Fruit fly (Drosophila melanogaster) whole organism, wandering third instar larva: Measurements from ENCODE around the gene CG42537.

Experiments
- Abd-B ChIP-seq: fragments of >200 bp; optimal IDR thresholded peaks from 2 replicates; lab custom pipeline; 2017; ENCODE audit warnings: missing biosample characterization, missing genetic modification characterization
- CG32264 ChIP-seq: fragments of 200-800 bp; sonication (Bioruptor generic); optimal IDR thresholded peaks from 2 replicates; lab custom pipeline; 2016; ENCODE audit warnings: missing biosample characterization, missing genetic modification characterization
- CG9705 ChIP-seq: fragments of 200-800 bp; sonication (Bioruptor generic); optimal IDR thresholded peaks from 2 replicates; lab custom pipeline; 2018; ENCODE audit warnings: missing biosample characterization, mild to moderate bottlenecking, missing genetic modification characterization
- CrebA ChIP-seq: fragments of 200-800 bp; sonication (Bioruptor generic); optimal IDR thresholded peaks from 2 replicates; lab custom pipeline; 2016; ENCODE audit warnings: missing biosample characterization, mild to moderate bottlenecking, missing genetic modification characterization, borderline replicate concordance
- Dfd ChIP-seq: fragments of >200 bp; optimal IDR thresholded peaks from 2 replicates; lab custom pipeline; 2017; ENCODE audit warnings: missing biosample characterization, missing genetic modification characterization
- Dif ChIP-seq: fragments of 200-275, 200-300 bp; sonication (Bioruptor generic); optimal IDR thresholded peaks from 2 replicates; lab custom pipeline; 2018; ENCODE audit warnings: missing biosample characterization, missing genetic modification characterization; ENCODE audit not compliant: partially characterized antibody
- GATAd ChIP-seq: sonication (Bioruptor generic); optimal IDR thresholded peaks from 2 replicates; lab custom pipeline; 2016; ENCODE audit warnings: missing biosample characterization, missing genetic modification characterization
- HLH106 ChIP-seq: fragments of 200-800 bp; optimal IDR thresholded peaks from 3 replicates; lab custom pipeline; 2019; ENCODE audit warnings: missing biosample characterization, mild to moderate bottlenecking, missing genetic modification characterization, moderate library complexity
- Hnf4 ChIP-seq: fragments of 200-800 bp; sonication (Bioruptor generic); optimal IDR thresholded peaks from 2 replicates; lab custom pipeline; 2016; ENCODE audit warnings: missing biosample characterization, mild to moderate bottlenecking, missing genetic modification characterization
- Hr78 ChIP-seq: fragments of >200 bp; optimal IDR thresholded peaks from 2 replicates; lab custom pipeline; 2017; ENCODE audit warnings: missing biosample characterization, missing genetic modification characterization
- Hr83 ChIP-seq: fragments of 200-300 bp; sonication (Bioruptor generic); optimal IDR thresholded peaks from 2 replicates; lab custom pipeline; 2016; ENCODE audit warnings: missing biosample characterization, mild to moderate bottlenecking, missing genetic modification characterization, moderate library complexity; ENCODE audit not compliant: poor library complexity, severe bottlenecking
- Jra ChIP-seq: sonication (Bioruptor generic); optimal IDR thresholded peaks from 2 replicates; lab custom pipeline; 2016; ENCODE audit warnings: missing biosample characterization, missing genetic modification characterization
- Mio ChIP-seq: sonication (Bioruptor generic); optimal IDR thresholded peaks from 2 replicates; lab custom pipeline; 2016; ENCODE audit warnings: missing biosample characterization, missing genetic modification characterization
- Myc ChIP-seq: fragments of >200 bp; optimal IDR thresholded peaks from 2 replicates; lab custom pipeline; 2017
- N ChIP-seq: fragments of >200 bp; optimal IDR thresholded peaks from 2 replicates; lab custom pipeline; 2018; ENCODE audit warnings: missing biosample characterization, missing external identifiers, missing genetic modification characterization
- OdsH ChIP-seq: fragments of 200-800 bp; sonication (Bioruptor generic); optimal IDR thresholded peaks from 2 replicates; lab custom pipeline; 2016; ENCODE audit warnings: missing biosample characterization, mild to moderate bottlenecking, missing genetic modification characterization
- Rel ChIP-seq, 2 experiments: fragments of 200-800 bp; sonication (Bioruptor generic) in 1 of 2; optimal IDR thresholded peaks; 2 replicates in 1 of 2; 3 replicates in 1 of 2; lab custom pipeline; 2016 to 2019; ENCODE audit warnings: mild to moderate bottlenecking in 2 of 2, missing biosample characterization in 2 of 2, missing genetic modification characterization in 2 of 2, moderate library complexity in 1 of 2
- Sp1 ChIP-seq: fragments of 200-800 bp; sonication (Bioruptor generic); optimal IDR thresholded peaks from 3 replicates; lab custom pipeline; 2019; ENCODE audit warnings: missing biosample characterization, mild to moderate bottlenecking, missing genetic modification characterization, moderate library complexity
- Vsx2 ChIP-seq: fragments of 200-300, 225-300 bp; sonication (Bioruptor generic); optimal IDR thresholded peaks from 2 replicates; lab custom pipeline; 2018; ENCODE audit warnings: missing biosample characterization, missing genetic modification characterization; ENCODE audit not compliant: partially characterized antibody
- br ChIP-seq: fragments of 200-800 bp; sonication (Bioruptor generic); optimal IDR thresholded peaks from 2 replicates; lab custom pipeline; 2016; ENCODE audit warnings: missing biosample characterization, missing genetic modification characterization
- brk ChIP-seq: fragments of 200-800 bp; sonication (Bioruptor generic); optimal IDR thresholded peaks from 2 replicates; lab custom pipeline; 2016; ENCODE audit warnings: missing biosample characterization, mild to moderate bottlenecking, missing genetic modification characterization
- dl ChIP-seq, 2 experiments: fragments of 175-275, 200-275 bp in 1 of 2; fragments of 200-275 bp in 1 of 2; sonication (Bioruptor generic); optimal IDR thresholded peaks; lab custom pipeline; 2018; ENCODE audit warnings: mild to moderate bottlenecking in 2 of 2, missing biosample characterization in 2 of 2, missing genetic modification characterization in 2 of 2, moderate library complexity in 2 of 2; ENCODE audit not compliant: partially characterized antibody in 2 of 2, insufficient read depth in 1 of 2
- dmrt93B ChIP-seq: fragments of 200-800 bp; sonication (Bioruptor generic); optimal IDR thresholded peaks from 2 replicates; lab custom pipeline; 2018; ENCODE audit warnings: missing biosample characterization, mild to moderate bottlenecking, missing genetic modification characterization
- dsf ChIP-seq: sonication (Bioruptor generic); optimal IDR thresholded peaks from 2 replicates; lab custom pipeline; 2016; ENCODE audit warnings: missing biosample characterization, missing genetic modification characterization, borderline replicate concordance
- ey ChIP-seq: fragments of 200-800 bp; sonication (Bioruptor generic); optimal IDR thresholded peaks from 2 replicates; lab custom pipeline; 2016; ENCODE audit warnings: missing biosample characterization, missing genetic modification characterization
- foxo ChIP-seq, 2 experiments: fragments of 200-800 bp; sonication (Bioruptor generic); optimal IDR thresholded peaks; 2 replicates in 1 of 2; 3 replicates in 1 of 2; lab custom pipeline; 2016 to 2017; ENCODE audit warnings: missing biosample characterization in 2 of 2, missing genetic modification characterization in 2 of 2
- fru ChIP-seq: fragments of 200-800 bp; sonication (Bioruptor generic); optimal IDR thresholded peaks from 3 replicates; lab custom pipeline; 2016; ENCODE audit warnings: missing biosample characterization, mild to moderate bottlenecking, missing genetic modification characterization
- h ChIP-seq: fragments of 200-800 bp; sonication (Bioruptor generic); optimal IDR thresholded peaks from 3 replicates; lab custom pipeline; 2016; ENCODE audit warnings: missing biosample characterization, mild to moderate bottlenecking, missing genetic modification characterization
- jim ChIP-seq: fragments of 175-275, 200-325 bp; sonication (Bioruptor generic); optimal IDR thresholded peaks from 2 replicates; lab custom pipeline; 2016; ENCODE audit warnings: missing biosample characterization, mild to moderate bottlenecking, missing genetic modification characterization
- lola ChIP-seq: fragments of >200 bp; optimal IDR thresholded peaks from 2 replicates; lab custom pipeline; 2017; ENCODE audit warnings: missing biosample characterization, missing genetic modification characterization
- pan ChIP-seq: fragments of >200 bp; optimal IDR thresholded peaks from 2 replicates; lab custom pipeline; 2017
- psq ChIP-seq: fragments of 200-800 bp; sonication (Bioruptor generic); optimal IDR thresholded peaks from 3 replicates; lab custom pipeline; 2017; ENCODE audit warnings: missing biosample characterization, mild to moderate bottlenecking, missing genetic modification characterization, moderate library complexity
- rgr ChIP-seq: fragments of 200-800 bp; sonication (Bioruptor generic); optimal IDR thresholded peaks from 3 replicates; lab custom pipeline; 2016; ENCODE audit warnings: missing biosample characterization, mild to moderate bottlenecking, missing genetic modification characterization
- sage ChIP-seq: fragments of 200-800 bp; sonication (Bioruptor generic); optimal IDR thresholded peaks from 2 replicates; lab custom pipeline; 2016; ENCODE audit warnings: missing biosample characterization, mild to moderate bottlenecking, missing genetic modification characterization
- sv ChIP-seq: fragments of 200-800 bp; sonication (Bioruptor generic); optimal IDR thresholded peaks from 3 replicates; lab custom pipeline; 2016; ENCODE audit warnings: missing biosample characterization, missing genetic modification characterization
- tai ChIP-seq: sonication (Bioruptor generic); optimal IDR thresholded peaks from 2 replicates; lab custom pipeline; 2016; ENCODE audit warnings: missing biosample characterization, missing genetic modification characterization
- usp ChIP-seq: fragments of >200 bp; optimal IDR thresholded peaks from 2 replicates; lab custom pipeline; 2017; ENCODE audit warnings: missing biosample characterization, missing genetic modification characterization
- woc ChIP-seq: sonication (Bioruptor generic); optimal IDR thresholded peaks from 2 replicates; lab custom pipeline; 2016; ENCODE audit warnings: missing biosample characterization, mild to moderate bottlenecking, missing genetic modification characterization

Gene CG42537

DNA sequence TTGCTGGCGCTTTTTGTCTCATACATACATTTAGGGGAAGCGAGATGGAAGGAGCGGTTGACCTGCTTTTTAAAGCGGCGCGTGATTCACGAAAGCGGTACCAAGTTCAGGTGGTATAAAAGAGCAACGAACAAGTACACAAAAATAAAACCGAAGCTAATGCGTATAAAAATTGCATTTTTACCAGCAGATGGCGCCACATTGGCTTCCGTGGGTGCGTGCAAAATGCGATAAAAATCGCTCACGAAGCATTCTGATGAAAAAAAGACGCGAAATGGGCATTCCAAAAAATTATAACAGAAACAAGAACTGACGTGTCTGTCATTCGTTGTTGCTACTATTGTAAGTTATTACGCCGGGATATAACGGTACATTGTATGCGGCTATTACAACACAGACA lies 45.5 kb downstream of the CG42537 start:
- TF ChIP-seq Hnf4 (GFP tag; lab: Kevin White, UChicago) (peak; percentile 31), ey (no peak), Rel (GFP tag; optimal IDR thresholded peaks at IDR 0.05; lab: Kevin White, UChicago) (no peak), Rel (tag; optimal IDR thresholded peaks at IDR 0.05; lab: Kevin White, UChicago) (peak; percentile 18)

DNA sequence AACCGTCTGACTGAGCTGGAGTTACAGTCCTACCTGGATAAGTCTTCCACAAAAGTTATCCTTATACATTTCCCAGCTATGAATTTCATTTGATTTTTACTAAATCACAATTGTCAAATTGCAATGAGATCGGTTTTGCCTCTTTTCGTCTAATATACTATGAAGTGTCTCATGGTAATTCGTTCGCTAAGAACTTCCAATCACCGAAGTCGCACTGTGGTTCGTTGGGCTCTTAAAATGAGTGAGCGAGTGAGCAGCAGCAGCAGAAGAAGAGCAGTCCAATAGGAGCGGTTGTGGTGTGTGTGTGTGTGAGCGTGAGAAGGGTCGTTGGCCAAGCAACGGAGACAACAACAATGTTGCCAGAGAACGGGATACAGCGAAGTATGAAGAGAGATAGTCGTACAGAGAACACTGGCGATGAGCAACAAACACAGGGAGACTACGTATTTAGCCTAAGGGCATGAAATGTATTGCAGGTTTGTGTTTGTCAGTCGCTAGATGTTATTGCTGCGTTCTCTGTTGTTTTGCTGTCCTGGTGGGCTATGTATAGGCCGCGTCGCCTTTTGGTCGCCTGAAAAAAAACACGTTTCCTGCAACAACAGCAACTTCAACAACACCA lies 46.5 kb downstream of the CG42537 start:
- TF ChIP-seq foxo (GFP tag; optimal IDR thresholded peaks at IDR 0.05; lab: Kevin White, UChicago) (peak; percentile 95 to 99), HLH106 (tag; lab: Kevin White, UChicago) (peak; percentile 98), Hr78 (no peak), Dfd (GFP tag; lab: Kevin White, UChicago) (peak; percentile 65), Hnf4 (GFP tag; lab: Kevin White, UChicago) (peak; percentile 97), pan (lab: Kevin White, UChicago) (no peak), CrebA (peak; percentile 95), Vsx2 (GFP tag; lab: Kevin White, UChicago) (no peak), N (no peak), dsf (GFP tag; lab: Kevin White, UChicago) (peak; percentile 89), Abd-B (no peak), brk (GFP tag; lab: Kevin White, UChicago) (peak; percentile 97), CG9705 (GFP tag; lab: Kevin White, UChicago) (peak; percentile 94), sv (GFP tag; lab: Kevin White, UChicago) (peak; percentile 73), tai (GFP tag; lab: Kevin White, UChicago) (peak; percentile 97), Dif (GFP tag; lab: Kevin White, UChicago) (peak; percentile 45), Myc (lab: Kevin White, UChicago) (no peak), jim (GFP tag; lab: Kevin White, UChicago) (no peak), ey (peak; percentile 99), Sp1 (GFP tag; lab: Kevin White, UChicago) (peak; percentile 97), fru (GFP tag; lab: Kevin White, UChicago) (peak; percentile 99), dmrt93B (GFP tag; lab: Kevin White, UChicago) (peak; percentile 95), psq (GFP tag; lab: Kevin White, UChicago) (peak; percentile 99), CG32264 (GFP tag; lab: Kevin White, UChicago) (peak; percentile 97), Mio (GFP tag; lab: Kevin White, UChicago) (peak; percentile 89), Jra (GFP tag; lab: Kevin White, UChicago) (peak; percentile 95), sage (GFP tag; lab: Kevin White, UChicago) (peak; percentile 96), rgr (GFP tag; lab: Kevin White, UChicago) (peak; percentile 99), GATAd (peak; percentile 66), woc (GFP tag; lab: Kevin White, UChicago) (peak; percentile 99), dl (GFP tag; optimal IDR thresholded peaks at IDR 0.05; lab: Kevin White, UChicago; ENCODE audit: insufficient read depth in 1 of 2, partially characterized antibody in 2 of 2) (peak; percentile 14 to 57), OdsH (GFP tag; lab: Kevin White, UChicago) (peak; percentile 99), br (peak; percentile 99), h (peak; percentile 99), Hr83 (GFP tag; lab: Kevin White, UChicago) (peak; percentile 24), usp (GFP tag; lab: Kevin White, UChicago) (no peak), Rel (GFP tag; optimal IDR thresholded peaks at IDR 0.05; lab: Kevin White, UChicago) (peak; percentile 94), Rel (tag; optimal IDR thresholded peaks at IDR 0.05; lab: Kevin White, UChicago) (peak; percentile 81), lola (no peak)
